Worm (Caenorhabditis elegans): ENCODE data around the gene btb-20.

btb-20 gene

ce11 chrII:14496809-14497208, 26.5 kb downstream of the btb-20 start (continued):
- TF ChIP-seq T23F11.4 (GFP tag; optimal IDR thresholded peaks at IDR 0.05) (peak; percentile 74), fkh-10 (GFP tag; optimal IDR thresholded peaks at IDR 0.05) (no peak), pag-3 (tag; optimal IDR thresholded peaks at IDR 0.05; ENCODE audit: borderline replicate concordance) (peak; percentile 4), ceh-48 (tag; optimal IDR thresholded peaks at IDR 0.05) (peak; percentile 77), ref-2 (tag; optimal IDR thresholded peaks at IDR 0.05) (peak; percentile 83), ahr-1 (tag; optimal IDR thresholded peaks at IDR 0.05) (peak; percentile 74), syd-9 (tag; optimal IDR thresholded peaks at IDR 0.05) (peak; percentile 59), K02D7.2 (tag; optimal IDR thresholded peaks at IDR 0.05) (peak; percentile 82), tbx-7 (tag; optimal IDR thresholded peaks at IDR 0.05) (peak; percentile 53), unc-42 (tag; optimal IDR thresholded peaks at IDR 0.05) (peak; percentile 10), hlh-15 (tag; optimal IDR thresholded peaks at IDR 0.05) (peak; percentile 71), pha-4 (tag; optimal IDR thresholded peaks at IDR 0.05) (no peak), C38D4.7 (GFP tag; optimal IDR thresholded peaks at IDR 0.05) (peak; percentile 82), ttx-3 (tag; optimal IDR thresholded peaks at IDR 0.05) (peak; percentile 80), ceh-24 (tag; optimal IDR thresholded peaks at IDR 0.05) (peak; percentile 34), rnt-1 (tag; optimal IDR thresholded peaks at IDR 0.05) (peak; percentile 96)

DNA sequence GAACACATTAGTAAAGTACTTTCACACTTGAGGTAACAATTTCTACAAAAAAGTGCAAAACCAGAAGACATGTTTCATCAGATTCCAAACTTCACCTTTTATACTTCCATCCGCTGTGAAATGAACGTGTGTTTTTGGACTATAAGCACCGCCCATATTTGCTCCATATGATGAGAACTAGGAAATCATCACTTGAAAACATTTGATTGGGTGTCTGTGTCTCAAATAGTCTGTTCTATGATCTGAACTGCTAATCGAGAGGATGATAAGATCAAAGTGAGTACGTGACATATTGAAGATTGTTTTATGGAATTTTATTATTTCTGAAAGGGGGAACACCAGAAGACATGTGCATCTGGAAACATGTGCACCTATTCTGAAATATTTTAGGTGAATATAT, 28.0 kb downstream of the btb-20 start:
- TF ChIP-seq ceh-34 (tag; optimal IDR thresholded peaks at IDR 0.05) (no peak), ets-4 (tag; optimal IDR thresholded peaks at IDR 0.05) (no peak), ceh-48 (tag; optimal IDR thresholded peaks at IDR 0.05) (no peak), unc-55 (GFP tag; optimal IDR thresholded peaks at IDR 0.05) (no peak), madf-2 (tag; optimal IDR thresholded peaks at IDR 0.05) (no peak), ttx-3 (tag; optimal IDR thresholded peaks at IDR 0.05) (no peak), ref-2 (tag; optimal IDR thresholded peaks at IDR 0.05) (no peak), Y22D7AL.16 (tag; optimal IDR thresholded peaks at IDR 0.05) (no peak), che-1 (tag; optimal IDR thresholded peaks at IDR 0.05) (no peak), K02D7.2 (tag; optimal IDR thresholded peaks at IDR 0.05) (no peak), unc-3 (GFP tag; conservative IDR thresholded peaks at IDR 0.05) (no peak), unc-3 (tag; optimal IDR thresholded peaks at IDR 0.05) (no peak), pqm-1 (tag; optimal IDR thresholded peaks at IDR 0.05) (no peak), pag-3 (tag; optimal IDR thresholded peaks at IDR 0.05; ENCODE audit: borderline replicate concordance) (no peak), nhr-11 (tag; optimal IDR thresholded peaks at IDR 0.05) (no peak), tbx-2 (tag; optimal IDR thresholded peaks at IDR 0.05) (no peak), ceh-24 (tag; optimal IDR thresholded peaks at IDR 0.05) (no peak), T23F11.4 (GFP tag; optimal IDR thresholded peaks at IDR 0.05) (no peak), ceh-18 (tag; optimal IDR thresholded peaks at IDR 0.05) (no peak)

DNA sequence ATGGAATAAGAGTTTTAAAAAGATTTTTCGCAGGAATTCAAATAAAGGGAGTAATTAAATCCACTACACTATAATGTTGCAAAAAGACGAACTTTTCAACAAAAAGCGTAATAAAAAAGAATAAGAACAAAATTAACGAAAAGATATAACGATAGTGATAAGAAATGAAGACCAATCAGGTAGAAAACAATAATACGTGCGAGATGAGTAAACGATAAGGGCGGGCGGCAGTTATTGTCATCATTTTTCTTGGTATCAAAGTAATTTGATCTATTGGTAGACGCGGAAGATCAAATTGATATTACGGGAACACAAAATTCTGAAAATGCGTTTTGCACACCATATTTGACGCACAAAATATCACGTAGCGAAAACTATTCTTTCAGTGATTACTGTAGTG, 28.9 kb downstream of the btb-20 start:
- TF ChIP-seq elt-2 (tag; optimal IDR thresholded peaks at IDR 0.05) (peak; percentile 85), T23F11.4 (GFP tag; optimal IDR thresholded peaks at IDR 0.05) (no peak)

- TF ChIP-seq C38D4.7 (GFP tag; optimal IDR thresholded peaks at IDR 0.05) = no peak
- no peak for TF ChIP-seq hlh-13 (GFP tag; optimal IDR thresholded peaks at IDR 0.05)
- TF ChIP-seq ahr-1 (tag; optimal IDR thresholded peaks at IDR 0.05) = no peak
- no peak for TF ChIP-seq mec-3 (tag; optimal IDR thresholded peaks at IDR 0.05; ENCODE audit: borderline replicate concordance)
- TF ChIP-seq fax-1 (tag; optimal IDR thresholded peaks at IDR 0.05) = no peak
- TF ChIP-seq ceh-18 (tag; optimal IDR thresholded peaks at IDR 0.05) = no peak
- TF ChIP-seq dmd-4 (tag; optimal IDR thresholded peaks at IDR 0.05; ENCODE audit: borderline replicate concordance) = no peak
- no peak for TF ChIP-seq ceh-2 (tag; optimal IDR thresholded peaks at IDR 0.05)
Observed at ce11 chrII:14494414-14494463, 29.1 kb downstream of the btb-20 start, which contains the start of gene cysl-2. TSS of gene cysl-2 (minus strand) at chrII:14494451.

ce11 chrII:14494014-14494413, 29.3 kb downstream of the btb-20 start:
- TF ChIP-seq pha-4 (tag; optimal IDR thresholded peaks at IDR 0.05) (no peak), dmd-4 (tag; optimal IDR thresholded peaks at IDR 0.05; ENCODE audit: borderline replicate concordance) (no peak), ets-4 (tag; optimal IDR thresholded peaks at IDR 0.05) (no peak), F13H6.1 (tag; optimal IDR thresholded peaks at IDR 0.05) (no peak)
